Fruit fly (Drosophila melanogaster): ENCODE measurements around the gene tos.

tos gene

DNA sequence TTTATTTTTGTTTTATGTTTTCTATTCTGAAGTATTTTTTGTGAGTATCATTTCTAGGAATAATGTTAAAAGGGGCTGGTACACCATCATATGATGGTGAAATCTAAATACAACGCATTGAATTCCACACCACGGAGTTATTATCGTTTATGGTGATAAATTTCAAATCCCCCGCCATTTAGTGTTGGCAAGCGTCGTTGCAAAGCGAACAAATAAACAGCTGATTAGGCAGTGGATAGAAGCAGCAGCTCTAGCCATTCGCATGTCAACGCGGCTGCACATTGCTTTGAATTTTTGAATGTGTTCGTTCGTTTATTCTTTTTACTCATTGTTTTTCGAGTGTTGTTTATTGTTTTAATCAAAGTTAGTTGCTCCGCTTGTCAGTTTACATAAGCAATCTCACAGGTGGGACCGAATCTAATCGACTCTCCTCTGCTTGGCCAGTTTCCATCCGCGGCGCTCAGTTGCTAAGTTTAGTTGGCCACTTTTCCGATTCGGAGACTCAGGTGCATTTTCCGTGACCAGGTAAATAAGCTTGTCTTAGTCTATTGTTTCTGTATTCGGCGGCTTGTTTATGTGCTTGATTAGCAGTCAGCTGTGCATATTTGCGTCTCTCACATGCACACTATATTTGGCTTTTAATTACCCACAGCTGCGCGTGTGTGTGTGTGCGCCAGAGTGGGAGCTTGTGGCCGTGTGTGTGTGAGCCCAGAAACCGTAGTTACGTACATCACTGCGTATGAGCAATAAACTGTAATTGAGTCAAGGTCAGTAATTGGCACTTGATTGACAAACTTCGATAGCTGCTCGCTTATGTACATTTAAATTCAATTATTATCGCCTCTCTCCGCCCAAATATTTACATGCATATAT is 4.7 kb downstream of the tos start, which contains the start of the genes Mst36Fa and CG31751 (continued):
- TF ChIP-seq CG4730 (GFP tag; IDR thresholded peaks at IDR 0.05) (no peak), hb (GFP tag; IDR thresholded peaks at IDR 0.05; ENCODE audit: partially characterized antibody) (no peak), chm (GFP tag; IDR thresholded peaks at IDR 0.05) (peak; percentile 74), jing (GFP tag; optimal IDR thresholded peaks at IDR 0.05) (peak; percentile 39), CG11695 (GFP tag; IDR thresholded peaks at IDR 0.05) (peak; percentile 71), gcm (GFP tag; optimal IDR thresholded peaks at IDR 0.05) (peak; percentile 61), NC2β (GFP tag; optimal IDR thresholded peaks at IDR 0.05) (peak; percentile 72), sna (GFP tag; IDR thresholded peaks at IDR 0.05; ENCODE audit: partially characterized antibody) (no peak), pfk (GFP tag; optimal IDR thresholded peaks at IDR 0.05) (peak; percentile 53), Dfd (GFP tag; optimal IDR thresholded peaks at IDR 0.05) (no peak), CG1647 (GFP tag; optimal IDR thresholded peaks at IDR 0.05) (peak; percentile 53), PHDP (tag; optimal IDR thresholded peaks at IDR 0.05) (peak; percentile 77), CG10979 (tag; optimal IDR thresholded peaks at IDR 0.05) (peak; percentile 40), shn (GFP tag; optimal IDR thresholded peaks at IDR 0.05) (peak; percentile 69), CG10366 (GFP tag; IDR thresholded peaks at IDR 0.05) (peak; percentile 28; the same call in 1 of the 2 replicates), CG14014 (GFP tag; IDR thresholded peaks at IDR 0.05) (peak; percentile 85; the same call in 1 of the 2 replicates), CG11723 (GFP tag; optimal IDR thresholded peaks at IDR 0.05) (peak; percentile 86), sens (GFP tag) (peak; percentile 96), CG12942 (GFP tag; optimal IDR thresholded peaks at IDR 0.05) (peak; percentile 73), ac (GFP tag; optimal IDR thresholded peaks at IDR 0.05) (no peak), nerfin-2 (GFP tag; IDR thresholded peaks at IDR 0.05; ENCODE audit: partially characterized antibody) (peak; percentile 39; the same call in 1 of the 2 replicates), HmgZ (tag; optimal IDR thresholded peaks at IDR 0.05) (peak; percentile 68), NfI (GFP tag; optimal IDR thresholded peaks at IDR 0.05) (peak; percentile 76), CG8359 (GFP tag; optimal IDR thresholded peaks at IDR 0.05; ENCODE audit: borderline replicate concordance) (peak; percentile 41), unc-4 (GFP tag; IDR thresholded peaks at IDR 0.05; ENCODE audit: partially characterized antibody) (no peak), CG12155 (GFP tag; optimal IDR thresholded peaks at IDR 0.05) (peak; percentile 23), psq (GFP tag; optimal IDR thresholded peaks at IDR 0.05) (peak; percentile 49), CG31441 (GFP tag; IDR thresholded peaks at IDR 0.05) (no peak; the same call in 1 of the 2 replicates), tll (GFP tag; optimal IDR thresholded peaks at IDR 0.05) (no peak), crp (GFP tag; optimal IDR thresholded peaks at IDR 0.05) (peak; percentile 90 to 98), HHEX (GFP tag; optimal IDR thresholded peaks at IDR 0.05) (peak; percentile 92), slp2 (GFP tag; optimal IDR thresholded peaks at IDR 0.05) (no peak), CG1529 (GFP tag; optimal IDR thresholded peaks at IDR 0.05) (peak; percentile 82), CG2889 (GFP tag; IDR thresholded peaks at IDR 0.05) (no peak), CG15601 (tag; optimal IDR thresholded peaks at IDR 0.05) (peak; percentile 87), crol (GFP tag; IDR thresholded peaks at IDR 0.05) (no peak), tin (GFP tag; optimal IDR thresholded peaks at IDR 0.05) (peak; percentile 35), CG32767 (GFP tag; IDR thresholded peaks at IDR 0.05) (peak; percentile 60), CG18011 (GFP tag; optimal IDR thresholded peaks at IDR 0.05) (peak; percentile 41), vnd (GFP tag; IDR thresholded peaks at IDR 0.05; ENCODE audit: partially characterized antibody) (no peak), CG9215 (GFP tag; IDR thresholded peaks at IDR 0.05) (peak; percentile 20; the same call in 1 of the 2 replicates), Adf1 (GFP tag; IDR thresholded peaks at IDR 0.05) (peak; percentile 40; the same call in 1 of the 2 replicates), Stat92E (GFP tag; optimal IDR thresholded peaks at IDR 0.05) (no peak), maf-S (GFP tag; optimal IDR thresholded peaks at IDR 0.05) (peak; percentile 75), HLH3B (GFP tag; IDR thresholded peaks at IDR 0.05) (peak; percentile 71; the same call in 1 of the 2 replicates), wdn (GFP tag; IDR thresholded peaks at IDR 0.05) (no peak), CG2129 (GFP tag; IDR thresholded peaks at IDR 0.05; ENCODE audit: partially characterized antibody) (no peak)

Measured in whole organism, embryonic.